Worm (Caenorhabditis elegans): ENCODE results near the gene kmo-1.

DNA sequence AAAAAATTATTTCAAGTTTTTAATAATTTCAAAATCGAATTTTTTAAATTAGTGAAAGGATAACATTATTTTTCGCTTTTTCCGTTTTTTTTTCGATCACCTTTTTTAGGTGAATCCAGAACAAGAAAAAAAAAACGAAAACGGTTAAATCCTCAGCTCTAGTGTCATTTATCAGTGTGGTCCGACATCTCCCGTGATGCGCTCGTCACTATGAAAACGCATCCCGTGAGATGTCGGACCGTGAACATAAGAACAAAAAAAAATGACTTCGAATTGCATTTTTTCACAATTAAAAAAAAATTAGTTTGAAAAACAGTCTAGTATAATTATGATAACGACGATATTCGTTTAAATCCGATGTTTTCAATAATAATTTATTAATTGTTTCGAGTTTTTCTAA, 22.6 kb downstream of the kmo-1 start:
- TF ChIP-seq unc-130 (tag; optimal IDR thresholded peaks at IDR 0.05) (no peak), nhr-12 (tag; optimal IDR thresholded peaks at IDR 0.05) (no peak), unc-62 (GFP tag; optimal IDR thresholded peaks at IDR 0.05) (no peak), ztf-11 (tag; optimal IDR thresholded peaks at IDR 0.05) (no peak), efl-3 (GFP tag; optimal IDR thresholded peaks at IDR 0.05) (no peak), snpc-4 (tag; optimal IDR thresholded peaks at IDR 0.05) (peak; percentile 56)

Data from whole organism, L1 larva.